Worm (Caenorhabditis elegans): Measurements from ENCODE around the gene nlp-36.
A peak's percentile ranks its signal among the peaks of the same experiment; 100 is the strongest.

Gene nlp-36

DNA sequence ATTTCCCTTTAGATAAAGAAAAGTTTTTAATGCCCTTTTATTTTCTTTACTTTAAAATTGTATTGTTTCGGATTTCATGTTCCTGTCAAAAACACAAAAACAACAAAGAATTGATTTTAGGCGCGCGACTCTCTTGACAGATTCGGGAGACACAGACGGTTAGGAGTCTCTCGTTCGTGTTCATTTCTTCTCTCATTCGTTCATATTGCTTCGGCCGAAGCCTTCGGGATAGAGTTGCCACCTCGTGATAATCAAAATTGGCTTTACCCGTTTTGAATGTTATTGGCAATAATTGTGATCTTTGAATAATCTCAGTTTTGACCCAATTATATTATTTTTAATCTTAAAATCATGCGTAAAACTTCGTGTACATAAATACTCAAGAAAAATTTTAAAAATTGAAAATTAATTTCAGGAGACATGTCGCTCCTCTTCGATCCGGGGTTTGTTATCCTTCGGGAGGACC, 22.6 kb downstream of the nlp-36 start, which contains the start of gene F55H2.5:
Gene F55H2.5 (plus strand): TSS at position 416 of the 466 bp plus-strand sequence.
- TF ChIP-seq ztf-1 (GFP tag; conservative IDR thresholded peaks at IDR 0.05) (no peak), C34F6.9 (tag; optimal IDR thresholded peaks at IDR 0.05) (peak; percentile 53), unc-55 (GFP tag; optimal IDR thresholded peaks at IDR 0.05) (peak; percentile 30)

DNA sequence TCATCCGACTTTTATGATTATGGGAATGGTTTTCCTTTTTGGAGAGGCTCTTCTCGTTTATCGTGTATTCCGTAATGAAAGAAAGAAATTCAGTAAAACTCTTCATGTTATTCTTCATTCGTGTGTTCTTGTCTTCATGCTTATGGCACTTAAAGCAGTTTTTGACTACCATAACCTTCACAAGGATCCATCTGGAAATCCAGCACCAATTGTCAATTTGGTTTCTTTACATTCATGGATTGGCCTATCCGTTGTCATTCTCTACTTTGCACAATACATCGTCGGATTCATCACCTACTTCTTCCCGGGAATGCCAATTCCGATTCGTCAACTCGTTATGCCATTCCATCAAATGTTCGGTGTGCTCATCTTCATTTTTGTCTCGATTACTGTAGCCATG, 23.1 kb downstream of the nlp-36 start:
- TF ChIP-seq aly-2 (tag; optimal IDR thresholded peaks at IDR 0.05) (no peak), nhr-10 (tag; optimal IDR thresholded peaks at IDR 0.05) (no peak), skn-1 (tag; optimal IDR thresholded peaks at IDR 0.05) (no peak), dmd-4 (tag; optimal IDR thresholded peaks at IDR 0.05) (no peak)

DNA sequence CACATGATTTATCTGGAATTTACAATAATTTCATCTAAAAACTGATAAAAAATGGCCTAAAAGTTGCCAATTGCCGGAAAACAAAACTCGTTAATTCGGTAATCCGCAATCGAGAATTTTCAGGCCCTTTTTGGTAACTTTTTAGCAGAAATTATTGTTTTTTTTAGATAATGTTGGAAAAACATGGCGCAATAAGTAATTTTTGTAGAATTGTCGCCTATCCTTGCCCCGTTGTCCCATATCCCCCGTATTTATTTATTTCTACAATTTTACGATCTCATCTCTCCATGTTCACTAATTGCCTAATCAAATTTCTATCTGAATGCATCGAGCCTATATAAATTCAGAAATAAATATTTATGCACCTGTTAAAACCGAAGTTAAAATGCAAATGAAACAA, 24.5 kb downstream of the nlp-36 start:
- TF ChIP-seq mab-5 (tag; optimal IDR thresholded peaks at IDR 0.05) (no peak), nhr-23 (tag; optimal IDR thresholded peaks at IDR 0.05) (no peak), gmeb-1 (tag; optimal IDR thresholded peaks at IDR 0.05) (no peak), dmd-4 (tag; optimal IDR thresholded peaks at IDR 0.05) (no peak), Y55F3AM.14 (GFP tag; optimal IDR thresholded peaks at IDR 0.05) (no peak), unc-55 (GFP tag; optimal IDR thresholded peaks at IDR 0.05) (no peak), ama-1 (optimal IDR thresholded peaks at IDR 0.05) (no peak), egl-27 (tag; optimal IDR thresholded peaks at IDR 0.05) (no peak), ZK546.5 (tag; optimal IDR thresholded peaks at IDR 0.05) (no peak), lsy-2 (tag; optimal IDR thresholded peaks at IDR 0.05) (no peak), nhr-11 (tag; optimal IDR thresholded peaks at IDR 0.05) (no peak), nhr-129 (tag; optimal IDR thresholded peaks at IDR 0.05) (no peak), R02D3.7 (tag; optimal IDR thresholded peaks at IDR 0.05) (no peak), skn-1 (tag; optimal IDR thresholded peaks at IDR 0.05) (no peak), lin-39 (tag; optimal IDR thresholded peaks at IDR 0.05) (no peak), ztf-11 (tag; optimal IDR thresholded peaks at IDR 0.05) (no peak), nhr-237 (tag; optimal IDR thresholded peaks at IDR 0.05) (no peak), zag-1 (tag; optimal IDR thresholded peaks at IDR 0.05) (no peak), crh-2 (tag; optimal IDR thresholded peaks at IDR 0.05) (no peak)

DNA sequence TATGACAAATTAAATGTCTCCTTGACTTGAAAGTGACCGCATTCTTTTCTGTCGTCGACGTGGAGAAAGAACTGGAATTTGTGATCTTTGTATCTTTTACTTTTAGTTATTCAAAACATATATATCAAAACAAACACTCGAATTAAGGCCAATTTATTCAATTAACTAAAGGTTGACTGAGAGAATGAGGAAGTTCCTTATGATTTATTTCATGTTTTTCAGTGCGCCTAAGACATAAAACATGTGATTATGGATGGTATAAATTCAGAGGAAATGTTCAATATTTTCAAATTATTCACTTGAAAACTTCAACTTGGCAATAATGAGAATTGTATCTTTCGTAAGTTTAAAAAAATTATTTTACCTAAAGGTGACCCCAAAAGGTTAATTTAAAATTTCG, 25.0 kb downstream of the nlp-36 start, which contains the start of gene F55H2.8:
Gene F55H2.8 (plus strand): TSS at position 301 of the 400 bp plus-strand sequence.
- no peak for TF ChIP-seq elt-3 (tag; optimal IDR thresholded peaks at IDR 0.05)
- no peak for TF ChIP-seq nhr-11 (tag; optimal IDR thresholded peaks at IDR 0.05)
- no peak for TF ChIP-seq ceh-82 (tag; optimal IDR thresholded peaks at IDR 0.05)
- no peak for TF ChIP-seq mdl-1 (tag; optimal IDR thresholded peaks at IDR 0.05)
- TF ChIP-seq nhr-237 (tag; optimal IDR thresholded peaks at IDR 0.05) = no peak
- no peak for TF ChIP-seq ama-1 (optimal IDR thresholded peaks at IDR 0.05)

DNA sequence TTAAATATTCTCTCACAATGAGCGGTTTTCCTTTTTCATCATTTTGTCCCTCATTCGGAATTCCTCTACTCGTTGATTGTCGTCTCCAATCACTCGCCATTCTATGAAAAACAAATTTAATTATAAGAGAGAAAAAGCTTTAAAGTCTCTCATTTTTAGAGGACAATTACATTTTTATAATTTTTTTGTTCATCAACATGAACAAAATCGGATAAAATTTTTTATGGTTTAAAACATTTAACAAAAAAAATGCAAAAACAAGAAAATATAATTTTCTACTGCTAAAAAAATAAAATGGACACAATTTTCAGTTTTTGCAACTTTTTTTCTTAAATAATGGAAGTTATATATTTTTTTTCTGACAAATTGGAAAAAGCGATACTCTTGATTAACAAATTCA, 27.6 kb downstream of the nlp-36 start, which contains the start of gene F55H2.7:
Gene F55H2.7 (minus strand): TSS at position 101 of the 400 bp plus-strand sequence.
- TF ChIP-seq skn-1 (tag; optimal IDR thresholded peaks at IDR 0.05) (no peak), nhr-11 (tag; optimal IDR thresholded peaks at IDR 0.05) (no peak), nhr-77 (tag; optimal IDR thresholded peaks at IDR 0.05) (no peak), mab-5 (tag; optimal IDR thresholded peaks at IDR 0.05) (no peak), sma-3 (GFP tag; optimal IDR thresholded peaks at IDR 0.05) (no peak), crh-2 (tag; optimal IDR thresholded peaks at IDR 0.05) (no peak), lin-39 (tag; optimal IDR thresholded peaks at IDR 0.05) (no peak), ztf-1 (GFP tag; conservative IDR thresholded peaks at IDR 0.05) (no peak), aly-2 (tag; optimal IDR thresholded peaks at IDR 0.05) (no peak), unc-55 (GFP tag; optimal IDR thresholded peaks at IDR 0.05) (no peak), peb-1 (tag; optimal IDR thresholded peaks at IDR 0.05) (no peak), nhr-10 (tag; optimal IDR thresholded peaks at IDR 0.05) (no peak), ZK546.5 (tag; optimal IDR thresholded peaks at IDR 0.05) (no peak), blmp-1 (tag; optimal IDR thresholded peaks at IDR 0.05; ENCODE audit: insufficient read depth) (no peak), lin-11 (tag; optimal IDR thresholded peaks at IDR 0.05) (no peak), elt-3 (tag; optimal IDR thresholded peaks at IDR 0.05) (no peak)

DNA sequence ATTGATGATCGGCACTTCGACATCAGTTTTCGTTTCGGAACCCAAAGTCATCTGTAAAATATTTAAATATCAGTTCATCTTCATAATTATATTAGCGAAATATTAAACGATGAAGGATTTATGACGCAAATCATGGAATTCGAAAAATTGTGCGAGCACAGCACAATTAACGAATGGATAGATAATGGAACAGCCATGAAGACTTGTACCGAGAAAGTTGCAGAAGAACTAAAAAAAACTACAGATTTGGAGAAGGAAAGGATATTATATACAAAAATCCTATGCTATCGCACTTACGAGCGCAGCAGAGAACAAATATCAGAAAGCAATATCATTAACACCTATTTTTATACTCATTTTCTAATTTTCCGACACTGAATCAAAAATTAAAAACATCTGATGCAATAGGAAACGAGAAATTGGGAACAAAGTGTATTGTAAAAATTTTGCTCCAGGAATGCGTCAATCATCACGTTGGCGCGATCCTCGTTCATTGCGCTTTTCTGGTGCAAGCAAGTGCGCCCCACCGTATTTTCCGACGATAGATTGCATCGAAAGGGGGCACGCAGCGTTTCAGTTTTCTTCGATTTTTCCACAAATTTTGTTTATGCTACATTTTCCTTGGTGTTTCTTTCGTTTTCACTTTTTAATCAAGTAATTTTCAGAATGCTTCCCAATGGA, 33.0 kb downstream of the nlp-36 start, which contains the start of the genes clu-1 and prp-40:
Gene clu-1 (minus strand): TSS at position 51 of the 681 bp plus-strand sequence.
Gene prp-40 (plus strand): TSS at position 666 of the 681 bp plus-strand sequence.
- TF ChIP-seq dmd-4 (tag; optimal IDR thresholded peaks at IDR 0.05) (no peak), mdl-1 (tag; optimal IDR thresholded peaks at IDR 0.05) (peak in 1 of 2 experiments; percentile 46), ztf-4 (tag; optimal IDR thresholded peaks at IDR 0.05) (peak; percentile 50), ama-1 (optimal IDR thresholded peaks at IDR 0.05) (peak; percentile 42), F13H6.1 (tag; optimal IDR thresholded peaks at IDR 0.05) (peak; percentile 91), zag-1 (tag; optimal IDR thresholded peaks at IDR 0.05) (peak; percentile 81), skn-1 (tag; optimal IDR thresholded peaks at IDR 0.05) (no peak), elt-3 (tag; optimal IDR thresholded peaks at IDR 0.05) (no peak), nhr-237 (tag; optimal IDR thresholded peaks at IDR 0.05) (no peak), nhr-129 (tag; optimal IDR thresholded peaks at IDR 0.05) (peak; percentile 96), nhr-11 (tag; optimal IDR thresholded peaks at IDR 0.05) (no peak), nhr-77 (tag; optimal IDR thresholded peaks at IDR 0.05) (no peak), sem-4 (tag; optimal IDR thresholded peaks at IDR 0.05) (peak; percentile 67), unc-55 (GFP tag; optimal IDR thresholded peaks at IDR 0.05) (peak; percentile 94), ztf-11 (tag; optimal IDR thresholded peaks at IDR 0.05) (no peak), alr-1 (tag; optimal IDR thresholded peaks at IDR 0.05) (no peak), aly-2 (tag; optimal IDR thresholded peaks at IDR 0.05) (no peak), nhr-25 (tag; optimal IDR thresholded peaks at IDR 0.05) (peak; percentile 90), peb-1 (tag; optimal IDR thresholded peaks at IDR 0.05) (no peak), sma-3 (GFP tag; optimal IDR thresholded peaks at IDR 0.05) (peak; percentile 89), mab-5 (tag; optimal IDR thresholded peaks at IDR 0.05) (peak; percentile 89), gmeb-1 (tag; optimal IDR thresholded peaks at IDR 0.05) (peak; percentile 89), blmp-1 (tag; optimal IDR thresholded peaks at IDR 0.05; ENCODE audit: insufficient read depth) (peak; percentile 36), nhr-12 (tag; optimal IDR thresholded peaks at IDR 0.05) (no peak), ceh-16 (tag; optimal IDR thresholded peaks at IDR 0.05) (peak; percentile 60), lin-11 (tag; optimal IDR thresholded peaks at IDR 0.05) (peak; percentile 85)
